Worm (Caenorhabditis elegans) whole organism, late embryonic: ENCODE measurements around the gene C25H3.16.

Experiments
- F13H6.1 ChIP-seq: sonication (generic microtip); optimal IDR thresholded peaks from 2 replicates; lab custom pipeline; 2016; ENCODE audit warnings: missing genetic modification characterization, missing compliant biosample characterization
- ceh-22 ChIP-seq: sonication (generic microtip); optimal IDR thresholded peaks from 2 replicates; lab custom pipeline; 2017; ENCODE audit warnings: missing biosample characterization, missing genetic modification characterization
- ceh-48 ChIP-seq: sonication (generic microtip); optimal IDR thresholded peaks from 2 replicates; lab custom pipeline; 2016; ENCODE audit warnings: missing genetic modification characterization, inconsistent platforms, missing compliant biosample characterization
- dmd-4 ChIP-seq: sonication (generic microtip); optimal IDR thresholded peaks from 2 replicates; lab custom pipeline; 2016; ENCODE audit warnings: borderline replicate concordance, missing genetic modification characterization, missing compliant biosample characterization
- ets-4 ChIP-seq: sonication (generic microtip); optimal IDR thresholded peaks from 2 replicates; lab custom pipeline; 2016; ENCODE audit warnings: missing genetic modification characterization, missing compliant biosample characterization
- fkh-10 ChIP-seq: fragments of 150-350 bp; optimal IDR thresholded peaks from 2 replicates; lab custom pipeline; 2014; ENCODE audit warnings: missing biosample characterization, missing genetic modification reagents, missing genetic modification characterization
- mec-3 ChIP-seq: sonication (generic microtip); optimal IDR thresholded peaks from 2 replicates; lab custom pipeline; 2016; ENCODE audit warnings: borderline replicate concordance, missing genetic modification characterization, missing compliant biosample characterization
- nfya-1 ChIP-seq: sonication (generic microtip); optimal IDR thresholded peaks from 2 replicates; lab custom pipeline; 2017; ENCODE audit warnings: missing genetic modification characterization, mild to moderate bottlenecking, missing compliant biosample characterization, antibody characterized with exemption, moderate library complexity
- nhr-11 ChIP-seq: fragments of 150-350 bp; optimal IDR thresholded peaks from 2 replicates; lab custom pipeline; 2014; ENCODE audit warnings: missing biosample characterization, missing genetic modification characterization
- pha-4 ChIP-seq: fragments of 150-350 bp; optimal IDR thresholded peaks from 2 replicates; lab custom pipeline; 2018; ENCODE audit warnings: missing biosample characterization, missing genetic modification reagents, missing genetic modification characterization
- pqm-1 ChIP-seq: sonication (generic microtip); optimal IDR thresholded peaks from 2 replicates; lab custom pipeline; 2016; ENCODE audit warnings: missing genetic modification characterization, missing compliant biosample characterization
- syd-9 ChIP-seq: sonication (generic microtip); optimal IDR thresholded peaks from 2 replicates; lab custom pipeline; 2016; ENCODE audit warnings: mild to moderate bottlenecking, missing genetic modification characterization, moderate library complexity, missing compliant biosample characterization
- tbx-7 ChIP-seq: sonication (generic microtip); optimal IDR thresholded peaks from 2 replicates; lab custom pipeline; 2016; ENCODE audit warnings: missing genotype, missing genetic modification characterization, missing compliant biosample characterization

ce11 chrII:5698254-5698653 lies 32.2 kb downstream of the C25H3.16 start:
- TF ChIP-seq F13H6.1 (tag; lab: Kevin White, UChicago), result no peak
- TF ChIP-seq dmd-4 (tag; lab: Kevin White, UChicago), result no peak
- no peak for TF ChIP-seq ceh-22 (tag; lab: Kevin White, UChicago)
- no peak for TF ChIP-seq ets-4 (tag; lab: Kevin White, UChicago)
- TF ChIP-seq nhr-11, result no peak
- TF ChIP-seq ceh-48, result no peak
- TF ChIP-seq fkh-10 (GFP tag; lab: Kevin White, UChicago), result no peak
- no peak for TF ChIP-seq mec-3 (tag; lab: Kevin White, UChicago)
- TF ChIP-seq nfya-1 (tag; lab: Kevin White, UChicago), result no peak
- no peak for TF ChIP-seq syd-9 (tag; lab: Kevin White, UChicago)
- no peak for TF ChIP-seq pqm-1
- no peak for TF ChIP-seq pha-4 (tag; lab: Kevin White, UChicago)
- TF ChIP-seq tbx-7 (tag; lab: Kevin White, UChicago), result no peak
